Worm (Caenorhabditis elegans): Measurements from ENCODE around the gene somi-1.

DNA sequence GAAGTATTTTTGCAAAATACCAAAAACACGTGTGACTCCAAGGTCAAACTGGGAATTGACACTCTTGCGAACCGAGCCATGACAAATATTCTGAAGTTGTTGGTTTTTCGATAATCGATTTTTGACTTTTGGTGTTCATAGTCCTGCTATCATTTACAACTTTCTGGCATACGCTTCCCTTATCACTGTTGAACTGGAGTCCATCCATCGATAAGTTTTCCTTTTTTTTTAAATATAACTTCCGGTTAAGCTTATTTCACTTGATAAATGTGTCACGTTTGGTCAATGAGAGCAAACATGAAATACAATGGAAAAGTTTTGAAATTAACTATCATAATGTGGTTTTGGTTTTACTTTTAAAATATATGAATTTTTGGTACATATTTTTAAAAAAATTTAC, 30.5 kb upstream of the somi-1 start:
- TF ChIP-seq mdl-1 (tag; optimal IDR thresholded peaks at IDR 0.05) (no peak), nhr-237 (tag; optimal IDR thresholded peaks at IDR 0.05) (no peak), dmd-4 (tag; optimal IDR thresholded peaks at IDR 0.05) (no peak), ceh-16 (tag; optimal IDR thresholded peaks at IDR 0.05) (no peak), ztf-11 (tag; optimal IDR thresholded peaks at IDR 0.05) (no peak), ztf-4 (tag; optimal IDR thresholded peaks at IDR 0.05) (no peak), unc-62 (GFP tag; optimal IDR thresholded peaks at IDR 0.05) (no peak), snpc-4 (tag; optimal IDR thresholded peaks at IDR 0.05) (no peak)

All from whole organism, L2 larva.